Fruit fly (Drosophila melanogaster) Kc167 (cell line): Measurements from ENCODE around the gene CG7565.

ENCODE experiments used
- Myc ChIP-seq: fragments of >200 bp; optimal IDR thresholded peaks from 2 replicates; lab custom pipeline; 2017; ENCODE audit warnings: missing external identifiers
- Sin3A ChIP-seq: fragments of >200 bp; optimal IDR thresholded peaks from 2 replicates; lab custom pipeline; 2018; ENCODE audit warnings: missing external identifiers
- h ChIP-seq: fragments of >200 bp; optimal IDR thresholded peaks from 3 replicates; lab custom pipeline; 2018; ENCODE audit warnings: missing external identifiers
- insv ChIP-seq: fragments of >200 bp; optimal IDR thresholded peaks from 3 replicates; lab custom pipeline; 2018; ENCODE audit warnings: missing external identifiers
- psq ChIP-seq: fragments of >200 bp; optimal IDR thresholded peaks from 2 replicates; lab custom pipeline; 2017; ENCODE audit warnings: missing external identifiers
- ttk ChIP-seq: sonication (Bioruptor generic); optimal IDR thresholded peaks from 2 replicates; lab custom pipeline; 2017; ENCODE audit warnings: missing external identifiers

Gene CG7565

DNA sequence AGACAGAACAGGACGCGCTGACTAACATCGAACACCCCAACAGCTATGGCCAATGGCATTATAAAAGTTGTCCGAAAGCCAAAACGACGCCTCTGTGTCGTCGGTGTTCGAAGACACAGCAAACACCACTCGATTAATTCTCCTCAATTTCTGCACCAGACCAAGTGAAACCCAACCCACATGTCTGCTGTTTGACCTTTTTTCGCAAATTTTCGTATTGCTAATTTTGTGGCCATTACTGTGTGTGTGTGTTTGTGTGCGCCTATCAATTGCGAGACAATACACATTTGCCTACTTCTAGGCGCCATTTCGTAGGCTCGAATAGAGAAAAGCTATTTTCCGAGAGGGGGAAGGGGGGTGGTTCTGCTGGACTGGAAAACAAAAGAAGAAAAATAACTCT is 52.5 kb downstream of the CG7565 start:
- no peak for TF ChIP-seq psq
- no peak for TF ChIP-seq Myc
- TF ChIP-seq ttk = no peak
- no peak for TF ChIP-seq insv (lab: Kevin White, UChicago)
- no peak for TF ChIP-seq h (lab: Kevin White, UChicago)
- TF ChIP-seq Sin3A (lab: Kevin White, UChicago) = no peak

DNA sequence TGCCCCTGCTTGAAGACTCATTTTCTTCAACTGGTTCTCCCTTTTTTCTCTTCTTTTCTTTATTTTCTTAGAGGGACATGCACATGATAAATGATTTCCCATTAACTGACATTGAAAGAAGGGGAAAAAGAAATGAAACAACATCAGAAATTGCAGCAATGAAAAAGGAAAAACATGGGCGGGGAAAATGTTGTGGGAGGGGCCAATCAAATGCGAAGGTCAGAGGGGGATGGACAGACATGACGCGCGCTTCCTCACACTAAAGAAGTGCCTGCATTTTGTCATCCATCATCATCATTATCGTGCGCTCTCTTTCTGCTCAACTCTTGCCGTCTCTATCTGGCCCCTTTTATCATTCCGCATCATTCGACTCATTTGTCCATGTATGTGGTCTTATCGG is 53.9 kb downstream of the CG7565 start:
- TF ChIP-seq h (lab: Kevin White, UChicago) (no peak), insv (lab: Kevin White, UChicago) (no peak), psq (no peak), Myc (no peak), Sin3A (lab: Kevin White, UChicago) (no peak), ttk (no peak)
